Fruit fly (Drosophila melanogaster): Measurements from ENCODE around the gene Pkcdelta.
A peak's percentile ranks its signal among the peaks of the same experiment; 100 is the strongest.

Gene Pkcdelta

DNA sequence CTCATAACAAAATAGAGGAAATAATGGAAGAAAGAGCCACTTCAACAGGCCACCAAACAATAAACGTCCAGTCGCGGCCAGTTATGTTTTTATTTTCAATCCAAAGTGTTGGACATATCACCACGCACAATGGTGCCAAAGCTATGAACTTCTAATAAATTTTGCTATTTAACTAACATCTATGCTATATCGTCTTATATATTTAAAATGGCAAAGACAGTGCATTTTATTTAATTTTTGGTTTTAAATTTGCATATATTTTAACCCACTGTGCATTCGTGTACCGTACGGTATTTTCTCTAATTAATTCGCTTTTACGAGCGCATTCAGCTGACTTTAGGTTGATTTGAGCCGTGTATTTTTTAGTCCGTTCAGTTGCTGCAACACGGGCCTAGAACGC lies 22.3 kb downstream of the Pkcdelta start, which contains the start of gene CG15927 (continued):
- TF ChIP-seq ab (GFP tag; optimal IDR thresholded peaks at IDR 0.05): no peak
- peak; percentile 26; the same call in 1 of the 2 replicates for TF ChIP-seq ap (GFP tag; IDR thresholded peaks at IDR 0.05)
- TF ChIP-seq Lpt (GFP tag; optimal IDR thresholded peaks at IDR 0.05): no peak
- no peak for TF ChIP-seq CG13775 (GFP tag; optimal IDR thresholded peaks at IDR 0.05)
- peak; percentile 8 for TF ChIP-seq salm (tag; optimal IDR thresholded peaks at IDR 0.05)
- TF ChIP-seq CG32532 (GFP tag; IDR thresholded peaks at IDR 0.05): no peak
- TF ChIP-seq sisA (GFP tag; IDR thresholded peaks at IDR 0.05): peak; percentile 81
- TF ChIP-seq CG8359 (GFP tag; optimal IDR thresholded peaks at IDR 0.05; ENCODE audit: borderline replicate concordance): peak; percentile 46
- peak; percentile 18 for TF ChIP-seq sd (tag; optimal IDR thresholded peaks at IDR 0.05)
- TF ChIP-seq onecut (GFP tag; IDR thresholded peaks at IDR 0.05): no peak
- peak; percentile 36 for TF ChIP-seq CG16863 (GFP tag; optimal IDR thresholded peaks at IDR 0.05)
- no peak for TF ChIP-seq crol (GFP tag; IDR thresholded peaks at IDR 0.05)
- no peak for TF ChIP-seq jigr1 (GFP tag; IDR thresholded peaks at IDR 0.05)
- peak; percentile 45 for TF ChIP-seq CG1603 (tag; optimal IDR thresholded peaks at IDR 0.05)
- peak; percentile 83 for TF ChIP-seq Sox102F (GFP tag; optimal IDR thresholded peaks at IDR 0.05)
- TF ChIP-seq oc (tag; optimal IDR thresholded peaks at IDR 0.05): peak; percentile 55
- no peak for TF ChIP-seq sob (GFP tag; IDR thresholded peaks at IDR 0.05)
- peak; percentile 62 for TF ChIP-seq wor (GFP tag; IDR thresholded peaks at IDR 0.05)
- TF ChIP-seq rib (GFP tag; IDR thresholded peaks at IDR 0.05): no peak
- no peak for TF ChIP-seq CG4282 (GFP tag; optimal IDR thresholded peaks at IDR 0.05)
- peak; percentile 16 for TF ChIP-seq CG5180 (GFP tag; optimal IDR thresholded peaks at IDR 0.05)
- TF ChIP-seq Mrtf (GFP tag; IDR thresholded peaks at IDR 0.05): no peak
- no peak for TF ChIP-seq CG13287 (GFP tag; IDR thresholded peaks at IDR 0.05; ENCODE audit: partially characterized antibody)
- no peak for TF ChIP-seq CG9817 (tag; optimal IDR thresholded peaks at IDR 0.05)
- TF ChIP-seq Hsf (GFP tag; optimal IDR thresholded peaks at IDR 0.05): peak; percentile 47
- no peak for TF ChIP-seq Fer1 (GFP tag; optimal IDR thresholded peaks at IDR 0.05)
- TF ChIP-seq Fer3 (tag; optimal IDR thresholded peaks at IDR 0.05): peak; percentile 26
- TF ChIP-seq CG6813 (GFP tag; optimal IDR thresholded peaks at IDR 0.05): peak; percentile 48
- no peak for TF ChIP-seq D (optimal IDR thresholded peaks at IDR 0.05)
- TF ChIP-seq D (GFP tag; optimal IDR thresholded peaks at IDR 0.05): peak; percentile 50
- TF ChIP-seq exex (tag; optimal IDR thresholded peaks at IDR 0.05): no peak
- TF ChIP-seq luna (GFP tag; optimal IDR thresholded peaks at IDR 0.05): no peak
- TF ChIP-seq CoRest (tag; optimal IDR thresholded peaks at IDR 0.05): peak; percentile 37
- TF ChIP-seq pfk (GFP tag; optimal IDR thresholded peaks at IDR 0.05): no peak
- TF ChIP-seq cg (GFP tag; optimal IDR thresholded peaks at IDR 0.05): no peak
- TF ChIP-seq CG2129 (GFP tag; IDR thresholded peaks at IDR 0.05; ENCODE audit: partially characterized antibody): no peak
- TF ChIP-seq sim (GFP tag; IDR thresholded peaks at IDR 0.05): no peak
- no peak for TF ChIP-seq CG14860 (GFP tag; IDR thresholded peaks at IDR 0.05; ENCODE audit: partially characterized antibody)
- no peak for TF ChIP-seq CG17912 (GFP tag; optimal IDR thresholded peaks at IDR 0.05)
- TF ChIP-seq Adf1 (GFP tag; IDR thresholded peaks at IDR 0.05): no peak
- TF ChIP-seq vvl (GFP tag; IDR thresholded peaks at IDR 0.05): peak; percentile 42; the same call in 1 of the 2 replicates
- no peak for TF ChIP-seq hkb (optimal IDR thresholded peaks at IDR 0.05)
- peak; percentile 69 for TF ChIP-seq hkb (GFP tag; IDR thresholded peaks at IDR 0.05)
- TF ChIP-seq CG13894 (tag; optimal IDR thresholded peaks at IDR 0.05): no peak
- TF ChIP-seq Hand (GFP tag; optimal IDR thresholded peaks at IDR 0.05): no peak
- TF ChIP-seq CG1832 (GFP tag; optimal IDR thresholded peaks at IDR 0.05): no peak
- TF ChIP-seq row (GFP tag; IDR thresholded peaks at IDR 0.05): peak; percentile 67
- TF ChIP-seq tap (tag; optimal IDR thresholded peaks at IDR 0.05): peak; percentile 60
- no peak for TF ChIP-seq mirr (GFP tag; optimal IDR thresholded peaks at IDR 0.05)
- no peak for TF ChIP-seq aop (GFP tag; IDR thresholded peaks at IDR 0.05)
- no peak for TF ChIP-seq Ets65A (GFP tag)
- TF ChIP-seq Ssrp (tag; optimal IDR thresholded peaks at IDR 0.05): peak; percentile 61
